Fruit fly (Drosophila melanogaster): ENCODE results near the gene CG15879.
A peak's percentile ranks its signal among the peaks of the same experiment; 100 is the strongest.

Gene CG15879

DNA sequence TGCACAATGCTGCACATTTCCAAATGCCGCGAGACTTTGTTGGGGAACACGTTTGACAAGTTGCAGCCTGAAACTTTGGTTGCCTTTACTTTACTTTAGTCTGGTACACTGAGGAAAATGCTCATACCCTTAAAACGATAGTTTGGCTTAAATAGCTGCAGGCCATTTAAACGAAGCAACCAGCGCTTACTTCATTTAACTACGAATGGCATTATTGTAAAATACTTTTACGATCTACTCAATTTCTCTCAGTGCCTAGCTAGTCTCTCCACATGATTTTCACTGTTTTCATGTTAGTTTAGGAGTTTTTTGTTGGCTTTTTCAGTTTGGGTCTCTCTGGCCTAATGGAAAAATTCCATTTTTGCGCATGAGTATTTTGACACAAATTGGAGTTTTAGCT, 6.9 kb downstream of the CG15879 start (continued):
- peak; percentile 85 for TF ChIP-seq Blimp-1 (GFP tag; optimal IDR thresholded peaks at IDR 0.05)
- no peak for TF ChIP-seq D19B (GFP tag; optimal IDR thresholded peaks at IDR 0.05)
- peak; percentile 17 for TF ChIP-seq Abd-B (GFP tag; optimal IDR thresholded peaks at IDR 0.05)
- peak; percentile 56 for TF ChIP-seq gsb-n (tag; optimal IDR thresholded peaks at IDR 0.05)
- no peak for TF ChIP-seq CG7271 (tag; optimal IDR thresholded peaks at IDR 0.05)
- no peak for TF ChIP-seq pzg (GFP tag; optimal IDR thresholded peaks at IDR 0.05)
- no peak for TF ChIP-seq vnd (GFP tag; IDR thresholded peaks at IDR 0.05; ENCODE audit: partially characterized antibody)
- TF ChIP-seq CG1233 (GFP tag; optimal IDR thresholded peaks at IDR 0.05) = peak; percentile 69
- TF ChIP-seq jigr1 (GFP tag; IDR thresholded peaks at IDR 0.05) = peak; percentile 73; the same call in 2 of the 3 replicates
- TF ChIP-seq HmgD (GFP tag; optimal IDR thresholded peaks at IDR 0.05) = no peak
- no peak for TF ChIP-seq Taf1 (GFP tag; IDR thresholded peaks at IDR 0.05)
- TF ChIP-seq CG18619 (GFP tag; optimal IDR thresholded peaks at IDR 0.05) = peak; percentile 28
- TF ChIP-seq grau (tag; optimal IDR thresholded peaks at IDR 0.05) = peak; percentile 53
- peak; percentile 26 for TF ChIP-seq CG3163 (GFP tag; optimal IDR thresholded peaks at IDR 0.05)
- peak; percentile 42 for TF ChIP-seq CG9609 (GFP tag; optimal IDR thresholded peaks at IDR 0.05)
- TF ChIP-seq jumu (GFP tag; optimal IDR thresholded peaks at IDR 0.05) = peak; percentile 76
- TF ChIP-seq CTCF (GFP tag; optimal IDR thresholded peaks at IDR 0.05) = peak; percentile 26
- TF ChIP-seq pho (GFP tag; optimal IDR thresholded peaks at IDR 0.05) = no peak
- peak; percentile 80 for TF ChIP-seq onecut (GFP tag; IDR thresholded peaks at IDR 0.05)

dm6 chr3L:2159817-2160216, 9.1 kb downstream of the CG15879 start:
- TF ChIP-seq gsb-n (tag; optimal IDR thresholded peaks at IDR 0.05) (no peak), pfk (GFP tag; optimal IDR thresholded peaks at IDR 0.05) (no peak), hth (optimal IDR thresholded peaks at IDR 0.05) (no peak), sug (tag; optimal IDR thresholded peaks at IDR 0.05) (no peak), phol (tag; optimal IDR thresholded peaks at IDR 0.05) (no peak), GATAe (GFP tag; conservative IDR thresholded peaks at IDR 0.05) (no peak), Chrac-16 (GFP tag; optimal IDR thresholded peaks at IDR 0.05) (no peak), CG9817 (tag; optimal IDR thresholded peaks at IDR 0.05) (no peak), CG5180 (GFP tag; optimal IDR thresholded peaks at IDR 0.05) (peak; percentile 85), gce (GFP tag; IDR thresholded peaks at IDR 0.05) (no peak), dmrt11E (tag; optimal IDR thresholded peaks at IDR 0.05) (no peak), Eip74EF (GFP tag; optimal IDR thresholded peaks at IDR 0.05) (peak in 1 of 2 experiments; percentile 48), aop (GFP tag; IDR thresholded peaks at IDR 0.05) (no peak), slbo (GFP tag; IDR thresholded peaks at IDR 0.05) (no peak), Bdp1 (GFP tag; optimal IDR thresholded peaks at IDR 0.05) (no peak), Pdp1 (GFP tag; optimal IDR thresholded peaks at IDR 0.05) (no peak), CG10267 (tag; optimal IDR thresholded peaks at IDR 0.05) (no peak), ewg (GFP tag; optimal IDR thresholded peaks at IDR 0.05) (no peak), CG11696 (GFP tag; IDR thresholded peaks at IDR 0.05) (no peak), dmrt99B (tag; optimal IDR thresholded peaks at IDR 0.05) (no peak), her (GFP tag; optimal IDR thresholded peaks at IDR 0.05) (no peak), chinmo (GFP tag; IDR thresholded peaks at IDR 0.05; ENCODE audit: partially characterized antibody) (peak; percentile 87; the same call in 3 of the 4 replicates), E2f2 (GFP tag; IDR thresholded peaks at IDR 0.05) (0 out of 2 replicates have a peak, but pooled peaks have one; percentile 9), Jarid2 (GFP tag; optimal IDR thresholded peaks at IDR 0.05) (no peak), Ada2b (GFP tag; IDR thresholded peaks at IDR 0.05) (no peak), Gug (GFP tag; IDR thresholded peaks at IDR 0.05) (no peak), CG11247 (GFP tag; IDR thresholded peaks at IDR 0.05) (0 out of 2 replicates have a peak, but pooled peaks have one; percentile 57), CG10431 (GFP tag; optimal IDR thresholded peaks at IDR 0.05) (no peak), sens (GFP tag) (no peak), Deaf1 (tag; optimal IDR thresholded peaks at IDR 0.05) (no peak), CG10543 (GFP tag; optimal IDR thresholded peaks at IDR 0.05) (no peak), Myb (GFP tag; optimal IDR thresholded peaks at IDR 0.05) (no peak), CG15514 (GFP tag; optimal IDR thresholded peaks at IDR 0.05) (no peak)

All from whole organism, embryonic.